Fruit fly (Drosophila melanogaster) whole organism, adult: ENCODE data around the gene CG6418.

ENCODE experiments used
- CG5204 ChIP-seq: fragments of 200-800 bp; sonication (Bioruptor generic); optimal IDR thresholded peaks from 2 replicates; lab custom pipeline; 2016; ENCODE audit warnings: missing biosample characterization, missing genetic modification characterization
- CG7101 ChIP-seq: fragments of 200-800 bp; sonication (Bioruptor generic); optimal IDR thresholded peaks from 2 replicates; lab custom pipeline; 2018; ENCODE audit warnings: missing biosample characterization, mild to moderate bottlenecking, missing genetic modification characterization, moderate library complexity
- Crg-1 ChIP-seq: fragments of 200-800 bp; sonication (Bioruptor generic); optimal IDR thresholded peaks from 2 replicates; lab custom pipeline; 2016; ENCODE audit warnings: missing biosample characterization, missing genetic modification characterization
- Mnt ChIP-seq: fragments of 200-800 bp; sonication (Bioruptor generic); optimal IDR thresholded peaks from 2 replicates; lab custom pipeline; 2016; ENCODE audit warnings: missing biosample characterization, mild to moderate bottlenecking, missing genetic modification characterization
- bab1 ChIP-seq: fragments of 200-800 bp; sonication (Bioruptor generic); optimal IDR thresholded peaks from 3 replicates; lab custom pipeline; 2019; ENCODE audit warnings: missing biosample characterization, mild to moderate bottlenecking, missing genetic modification characterization, moderate library complexity
- pad ChIP-seq: fragments of 200-800 bp; sonication (Bioruptor generic); optimal IDR thresholded peaks from 3 replicates; lab custom pipeline; 2017; ENCODE audit warnings: missing biosample characterization, missing genetic modification characterization, mild to moderate bottlenecking, moderate library complexity, missing genetic modification reagents

DNA sequence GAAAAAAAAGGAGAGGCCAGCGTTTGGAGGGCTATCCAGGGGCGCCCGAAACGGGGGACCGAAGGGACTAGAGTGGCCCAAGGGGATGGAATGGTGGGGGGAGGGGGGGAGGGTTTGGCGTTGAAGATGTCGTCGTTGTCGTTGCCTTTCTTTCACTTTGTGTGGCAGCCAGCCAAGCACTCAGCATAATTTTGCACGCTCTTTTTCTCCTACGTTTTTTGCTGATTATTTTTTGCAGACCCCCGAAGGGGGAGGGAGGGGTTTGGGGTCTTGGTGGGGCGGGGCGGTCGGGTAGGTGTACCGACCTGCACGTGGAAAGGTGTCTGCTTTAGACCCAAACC, 25.7 kb downstream of the CG6418 start:
- TF ChIP-seq pad (GFP tag; lab: Kevin White, UChicago) (no peak), Crg-1 (GFP tag; lab: Kevin White, UChicago) (no peak), CG7101 (no peak), CG5204 (GFP tag; lab: Kevin White, UChicago) (no peak), bab1 (GFP tag; lab: Kevin White, UChicago) (no peak), Mnt (GFP tag; lab: Kevin White, UChicago) (no peak)
